Worm (Caenorhabditis elegans): ENCODE data around the gene ugt-42.

The ugt-42 gene

DNA sequence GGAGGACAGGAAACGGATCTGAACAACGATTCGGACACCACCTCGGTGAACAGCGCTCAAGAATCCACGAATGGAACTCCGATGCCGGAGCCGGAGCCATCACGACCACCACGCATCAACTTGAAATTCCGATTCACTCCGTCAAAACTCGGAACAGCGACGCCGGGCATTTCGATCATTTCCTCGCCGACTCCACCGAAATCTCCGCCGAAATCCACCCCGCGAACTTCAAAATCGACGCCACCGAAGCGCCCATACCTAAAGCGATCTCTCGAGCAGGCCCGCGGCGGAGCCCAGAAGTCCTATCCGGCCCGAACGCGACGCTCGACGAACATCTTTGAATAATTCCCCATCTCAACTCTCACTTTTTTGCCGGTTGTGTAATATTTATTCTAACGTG, 42.5 kb downstream of the ugt-42 start:
- TF ChIP-seq snu-23 (GFP tag; optimal IDR thresholded peaks at IDR 0.05) (no peak), snpc-4 (tag; optimal IDR thresholded peaks at IDR 0.05) (no peak)

DNA sequence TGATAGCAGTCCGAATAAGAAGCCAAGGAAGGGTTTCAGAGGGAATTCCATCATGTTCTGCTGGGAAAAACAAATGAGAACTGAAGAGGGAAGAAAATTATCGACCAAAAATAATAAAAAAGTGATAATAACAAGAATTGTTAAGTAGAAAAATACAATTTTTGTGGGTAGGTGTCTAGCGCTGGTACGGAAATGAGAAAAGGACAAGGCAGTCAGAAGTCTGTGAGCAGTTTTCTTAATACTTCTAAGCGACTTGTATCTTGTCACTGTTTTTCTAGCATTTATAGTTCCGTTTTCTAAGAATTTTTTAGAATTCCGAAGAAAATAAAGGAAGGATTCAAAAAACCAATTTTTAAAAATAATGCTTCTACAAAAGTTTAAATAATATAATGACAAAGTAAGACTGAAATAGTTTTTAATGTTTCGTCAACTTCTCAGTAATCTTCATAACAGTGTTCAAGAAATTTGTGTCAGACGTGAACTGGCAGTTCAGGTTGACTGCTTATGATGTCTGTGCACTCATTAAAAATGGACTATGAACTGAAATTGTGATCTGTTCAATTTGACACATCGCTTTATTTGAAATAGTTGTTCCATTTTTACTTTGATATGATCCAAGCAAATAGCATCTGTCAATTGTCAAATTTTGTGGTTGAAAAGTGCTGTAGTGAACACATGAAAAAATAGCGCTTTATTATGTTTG, 45.9 kb downstream of the ugt-42 start, which contains the start of gene srx-4:
srx-4 (minus strand) TSS at position 51 of the 703 bp plus-strand sequence.
- TF ChIP-seq lsy-2 (tag; optimal IDR thresholded peaks at IDR 0.05): no peak
- no peak for TF ChIP-seq nhr-237 (tag; optimal IDR thresholded peaks at IDR 0.05)
- no peak for TF ChIP-seq unc-130 (tag; optimal IDR thresholded peaks at IDR 0.05)
- no peak for TF ChIP-seq ceh-90 (tag; optimal IDR thresholded peaks at IDR 0.05)
- no peak for TF ChIP-seq rnt-1 (tag; optimal IDR thresholded peaks at IDR 0.05)
- TF ChIP-seq nhr-90 (tag; optimal IDR thresholded peaks at IDR 0.05; ENCODE audit: poor library complexity): no peak

DNA sequence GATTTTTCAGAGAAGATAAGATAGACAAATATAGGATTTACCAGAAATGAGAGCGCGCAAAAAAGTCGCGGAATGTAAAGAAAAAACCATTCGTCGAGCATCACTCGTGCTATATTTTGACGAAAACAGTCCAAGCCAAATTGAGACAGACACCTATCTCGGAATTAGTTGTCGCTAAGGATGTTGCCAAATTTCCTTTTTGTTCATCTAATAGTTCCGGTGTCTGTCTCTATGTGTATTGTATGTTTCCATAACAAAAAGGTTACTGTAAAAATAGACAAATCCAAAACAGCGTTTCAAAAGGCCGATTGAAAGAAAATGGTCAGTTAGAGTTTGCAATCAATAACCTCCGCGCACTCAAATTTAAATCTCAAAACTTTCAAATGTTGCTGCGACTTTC, 47.6 kb downstream of the ugt-42 start, which contains the start of gene srj-53:
srj-53 (minus strand) TSS at position 101 of the 400 bp plus-strand sequence.
- TF ChIP-seq tbx-2 (tag; optimal IDR thresholded peaks at IDR 0.05): no peak
- no peak for TF ChIP-seq fkh-8 (tag; optimal IDR thresholded peaks at IDR 0.05)
- TF ChIP-seq unc-130 (tag; optimal IDR thresholded peaks at IDR 0.05): no peak
- TF ChIP-seq snpc-4 (tag; optimal IDR thresholded peaks at IDR 0.05): no peak
- no peak for TF ChIP-seq ztf-11 (tag; optimal IDR thresholded peaks at IDR 0.05)

DNA sequence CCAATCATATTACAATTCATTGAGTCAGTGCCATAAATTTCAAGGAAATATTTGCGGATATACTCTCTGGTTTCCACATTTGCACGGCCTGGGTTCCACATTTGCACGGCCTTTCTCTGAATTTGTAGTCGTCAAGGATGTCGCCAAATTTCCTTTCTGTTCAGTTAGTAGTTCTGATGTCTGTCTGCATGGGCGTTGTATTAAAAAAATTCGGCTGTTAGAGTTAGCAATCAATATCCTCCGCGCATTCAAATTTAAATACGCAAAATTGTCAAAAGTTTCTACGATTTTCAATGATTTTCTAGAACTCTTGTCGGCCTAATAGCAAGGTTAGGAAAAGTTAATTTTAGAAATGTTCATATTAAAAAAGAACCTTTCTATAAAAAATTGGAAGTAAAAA, 48.9 kb downstream of the ugt-42 start, which contains the start of gene srj-52:
srj-52 (minus strand) TSS at position 101 of the 400 bp plus-strand sequence.
- no peak for TF ChIP-seq mdl-1 (tag; optimal IDR thresholded peaks at IDR 0.05)
- TF ChIP-seq dsc-1 (tag; optimal IDR thresholded peaks at IDR 0.05): no peak
- TF ChIP-seq nhr-237 (tag; optimal IDR thresholded peaks at IDR 0.05): no peak
- TF ChIP-seq xbp-1 (tag; optimal IDR thresholded peaks at IDR 0.05): no peak
- no peak for TF ChIP-seq ces-1 (GFP tag; optimal IDR thresholded peaks at IDR 0.05)
- TF ChIP-seq hlh-17 (GFP tag; optimal IDR thresholded peaks at IDR 0.05; ENCODE audit: borderline replicate concordance): no peak
- no peak for TF ChIP-seq grh-1 (GFP tag; IDR thresholded peaks at IDR 0.05)
- no peak for TF ChIP-seq unc-86 (tag; optimal IDR thresholded peaks at IDR 0.05)
- no peak for TF ChIP-seq nhr-71 (tag; optimal IDR thresholded peaks at IDR 0.05)
- no peak for TF ChIP-seq blmp-1 (tag; optimal IDR thresholded peaks at IDR 0.05)
- no peak for TF ChIP-seq aha-1 (tag; optimal IDR thresholded peaks at IDR 0.05)
- no peak for TF ChIP-seq elt-3 (tag; optimal IDR thresholded peaks at IDR 0.05)
- TF ChIP-seq dpl-1 (GFP tag; optimal IDR thresholded peaks at IDR 0.05): no peak
- no peak for TF ChIP-seq lin-35 (GFP tag; optimal IDR thresholded peaks at IDR 0.05)
- no peak for TF ChIP-seq lin-14 (GFP tag; optimal IDR thresholded peaks at IDR 0.05)
- no peak for TF ChIP-seq unc-130 (tag; optimal IDR thresholded peaks at IDR 0.05)

DNA sequence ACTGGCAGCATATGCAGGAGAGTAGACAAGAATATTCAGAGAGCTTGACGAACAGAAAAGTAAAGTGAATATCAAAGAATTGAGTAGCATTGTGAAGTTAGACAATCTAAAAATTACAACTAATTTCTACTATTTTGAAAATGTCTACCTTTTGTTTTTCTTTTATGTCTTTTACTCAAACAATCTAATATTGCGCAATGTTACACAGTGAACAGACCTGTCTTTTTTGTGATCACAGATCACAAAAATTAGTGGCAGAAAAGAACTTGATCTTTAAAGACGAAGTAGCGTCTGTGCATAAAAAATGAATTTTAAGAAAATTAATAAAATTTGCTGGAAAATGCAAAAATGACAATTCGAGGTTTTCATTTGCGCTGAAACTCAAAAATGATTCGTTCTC, 52.1 kb downstream of the ugt-42 start:
- TF ChIP-seq unc-98 (GFP tag; IDR thresholded peaks at IDR 0.05): no peak
- TF ChIP-seq alr-1 (tag; optimal IDR thresholded peaks at IDR 0.05; ENCODE audit: borderline replicate concordance): no peak
- no peak for TF ChIP-seq hlh-4 (tag; optimal IDR thresholded peaks at IDR 0.05)
- no peak for TF ChIP-seq vab-15 (tag; optimal IDR thresholded peaks at IDR 0.05)
- TF ChIP-seq unc-130 (tag; optimal IDR thresholded peaks at IDR 0.05): no peak
- no peak for TF ChIP-seq sox-4 (tag; optimal IDR thresholded peaks at IDR 0.05)
- no peak for TF ChIP-seq nhr-90 (tag; optimal IDR thresholded peaks at IDR 0.05; ENCODE audit: poor library complexity)
- no peak for TF ChIP-seq ceh-90 (tag; optimal IDR thresholded peaks at IDR 0.05)
- TF ChIP-seq C34B4.2 (tag; optimal IDR thresholded peaks at IDR 0.05): no peak
- no peak for TF ChIP-seq mdl-1 (tag; optimal IDR thresholded peaks at IDR 0.05)
- TF ChIP-seq nhr-12 (tag; optimal IDR thresholded peaks at IDR 0.05): no peak

Data from whole organism, L1 larva.